Fruit fly (Drosophila melanogaster) whole organism, embryonic: ENCODE data around the gene mgr.

Experiments
- Bteb2 ChIP-seq: fragments of 200-800 bp; sonication (Bioruptor generic); optimal IDR thresholded peaks from 2 replicates; lab custom pipeline; 2016; ENCODE audit warnings: missing biosample characterization, missing genetic modification characterization
- CG12299 ChIP-seq: fragments of 200-800 bp; sonication (Bioruptor generic); optimal IDR thresholded peaks from 2 replicates; lab custom pipeline; 2018; ENCODE audit warnings: missing biosample characterization, mild to moderate bottlenecking, missing genetic modification characterization
- CG14050 ChIP-seq: fragments of 200-800 bp; sonication (Bioruptor generic); IDR thresholded peaks from 3 replicates; pipeline ENCODE4 v1.3.6; 2022; ENCODE audit warnings: missing biosample characterization, missing genetic modification characterization
- CG14965 ChIP-seq: fragments of 200-800 bp; sonication (Bioruptor generic); optimal IDR thresholded peaks from 2 replicates; lab custom pipeline; 2016; ENCODE audit warnings: missing biosample characterization, missing genetic modification characterization, borderline replicate concordance
- CG17385 ChIP-seq: fragments of 200-800 bp; sonication (Bioruptor generic); optimal IDR thresholded peaks from 3 replicates; lab custom pipeline; 2018; ENCODE audit warnings: missing biosample characterization, mild to moderate bottlenecking, missing genetic modification characterization
- CG17612 ChIP-seq: fragments of 200-800 bp; sonication (Bioruptor generic); IDR thresholded peaks from 2 replicates; pipeline ENCODE4 v1.3.6; 2022; ENCODE audit warnings: missing biosample characterization, missing genetic modification characterization
- CG2712 ChIP-seq: fragments of 200-800 bp; optimal IDR thresholded peaks from 3 replicates; lab custom pipeline; 2019; ENCODE audit warnings: missing biosample characterization, mild to moderate bottlenecking, missing genetic modification characterization, moderate library complexity
- CG2875 ChIP-seq: fragments of 200-800 bp; sonication (Bioruptor generic); optimal IDR thresholded peaks from 2 replicates; lab custom pipeline; 2017; ENCODE audit warnings: missing biosample characterization, mild to moderate bottlenecking, missing genetic modification characterization, missing genetic modification reagents
- CG31365 ChIP-seq: fragments of 200-800 bp; sonication (Bioruptor generic); optimal IDR thresholded peaks from 2 replicates; lab custom pipeline; 2018; ENCODE audit warnings: missing biosample characterization, mild to moderate bottlenecking, missing genetic modification characterization
- CG32772 ChIP-seq: fragments of 200-800 bp; sonication (Bioruptor generic); IDR thresholded peaks from 2 replicates; pipeline ENCODE4 v1.3.6; 2022; ENCODE audit warnings: missing biosample characterization, missing genetic modification characterization
- CG3838 ChIP-seq: fragments of 200-800 bp; sonication (Bioruptor generic); optimal IDR thresholded peaks from 3 replicates; lab custom pipeline; 2016; ENCODE audit warnings: missing biosample characterization, missing genetic modification characterization
- CG3995 ChIP-seq: fragments of 200-800 bp; sonication (Bioruptor generic); optimal IDR thresholded peaks from 3 replicates; lab custom pipeline; 2016; ENCODE audit warnings: missing biosample characterization, missing genetic modification characterization
- CG4707 ChIP-seq: fragments of 200-800 bp; sonication (Bioruptor generic); optimal IDR thresholded peaks from 2 replicates; lab custom pipeline; 2018; ENCODE audit warnings: missing biosample characterization, mild to moderate bottlenecking, missing genetic modification characterization, moderate library complexity
- CG4730 ChIP-seq: fragments of 200-800 bp; sonication (Bioruptor generic); IDR thresholded peaks from 2 replicates; pipeline ENCODE4 v1.3.6; 2022; ENCODE audit warnings: missing biosample characterization, missing genetic modification characterization
- CG6254 ChIP-seq: fragments of 200-800 bp; sonication (Bioruptor generic); optimal IDR thresholded peaks from 3 replicates; lab custom pipeline; 2017; ENCODE audit warnings: mild to moderate bottlenecking, missing biosample characterization, missing genetic modification reagents, missing genetic modification characterization
- CG6272 ChIP-seq: fragments of 200-800 bp; sonication (Bioruptor generic); IDR thresholded peaks from 2 replicates; pipeline ENCODE4 v1.3.6; 2022; ENCODE audit warnings: missing biosample characterization, missing genetic modification characterization
- CG8089 ChIP-seq: fragments of 200-800 bp; sonication (Bioruptor generic); optimal IDR thresholded peaks from 3 replicates; lab custom pipeline; 2016; ENCODE audit warnings: missing biosample characterization, missing genetic modification characterization
- Chrac-16 ChIP-seq: fragments of 200-800 bp; sonication (Bioruptor generic); optimal IDR thresholded peaks from 3 replicates; lab custom pipeline; 2016; ENCODE audit warnings: missing biosample characterization, missing genetic modification characterization
- Dll ChIP-seq: fragments of 200-800 bp; sonication (Bioruptor generic); IDR thresholded peaks from 4 replicates; pipeline ENCODE4 v1.3.6; 2022; ENCODE audit warnings: missing biosample characterization, missing genetic modification characterization; ENCODE audit not compliant: partially characterized antibody
- H2.0 ChIP-seq: fragments of 200-800 bp; sonication (Bioruptor generic); IDR thresholded peaks from 2 replicates; pipeline ENCODE4 v1.3.6; 2022; ENCODE audit warnings: missing biosample characterization, missing genetic modification characterization
- Jarid2 ChIP-seq: fragments of 200-800 bp; sonication (Bioruptor generic); optimal IDR thresholded peaks from 3 replicates; lab custom pipeline; 2017; ENCODE audit warnings: mild to moderate bottlenecking, missing biosample characterization, missing genetic modification reagents, missing genetic modification characterization
- Max ChIP-seq: fragments of 200-800 bp; sonication (Bioruptor generic); optimal IDR thresholded peaks from 2 replicates; lab custom pipeline; 2016; ENCODE audit warnings: missing biosample characterization, mild to moderate bottlenecking, missing genetic modification characterization
- Mrtf ChIP-seq: fragments of 200-800 bp; sonication (Bioruptor generic); IDR thresholded peaks from 3 replicates; pipeline ENCODE4 v1.3.6; 2022; ENCODE audit warnings: missing biosample characterization, missing genetic modification characterization
- Nf-YB ChIP-seq: fragments of 200-800 bp; sonication (Bioruptor generic); optimal IDR thresholded peaks from 3 replicates; lab custom pipeline; 2019; ENCODE audit warnings: missing biosample characterization, mild to moderate bottlenecking, missing genetic modification characterization, moderate library complexity
- Sox100B ChIP-seq: fragments of 200-800 bp; sonication (Bioruptor generic); optimal IDR thresholded peaks from 3 replicates; lab custom pipeline; 2018; ENCODE audit warnings: missing biosample characterization, mild to moderate bottlenecking, missing genetic modification characterization
- Xbp1 ChIP-seq: fragments of 200-800 bp; sonication (Bioruptor generic); optimal IDR thresholded peaks from 3 replicates; lab custom pipeline; 2016; ENCODE audit warnings: missing biosample characterization, mild to moderate bottlenecking, missing genetic modification characterization
- YL-1 ChIP-seq: fragments of 200-800 bp; sonication (Bioruptor generic); optimal IDR thresholded peaks from 3 replicates; lab custom pipeline; 2017; ENCODE audit warnings: missing biosample characterization, mild to moderate bottlenecking, missing genetic modification characterization
- abd-A ChIP-seq: fragments of 200-800 bp; sonication (Bioruptor generic); optimal IDR thresholded peaks from 3 replicates; lab custom pipeline; 2019; ENCODE audit warnings: missing biosample characterization, mild to moderate bottlenecking, missing genetic modification characterization, moderate library complexity
- amos ChIP-seq: fragments of 200-800 bp; sonication (Bioruptor generic); IDR thresholded peaks from 2 replicates; pipeline ENCODE4 v1.3.6; 2022; ENCODE audit warnings: missing biosample characterization, missing genetic modification characterization; ENCODE audit not compliant: partially characterized antibody
- bcd ChIP-seq: fragments of 200-800 bp; sonication (Bioruptor generic); optimal IDR thresholded peaks from 2 replicates; lab custom pipeline; 2017; ENCODE audit warnings: missing biosample characterization, mild to moderate bottlenecking, missing genetic modification characterization
- cad ChIP-seq: fragments of >200 bp; optimal IDR thresholded peaks from 2 replicates; lab custom pipeline; 2017; ENCODE audit warnings: missing biosample characterization, missing genetic modification characterization
- crc ChIP-seq: fragments of 200-800 bp; sonication (Bioruptor generic); optimal IDR thresholded peaks from 2 replicates; lab custom pipeline; 2016; ENCODE audit warnings: missing biosample characterization, missing genetic modification characterization
- dmrt11E ChIP-seq: fragments of 200-800 bp; sonication (Bioruptor generic); optimal IDR thresholded peaks from 3 replicates; lab custom pipeline; 2018; ENCODE audit warnings: missing biosample characterization, mild to moderate bottlenecking, missing genetic modification characterization, moderate library complexity
- dmrt99B ChIP-seq: fragments of 200-800 bp; sonication (Bioruptor generic); optimal IDR thresholded peaks from 2 replicates; lab custom pipeline; 2018; ENCODE audit warnings: missing biosample characterization, mild to moderate bottlenecking, missing genetic modification characterization, moderate library complexity
- ewg ChIP-seq: fragments of 200-800 bp; sonication (Bioruptor generic); optimal IDR thresholded peaks from 3 replicates; lab custom pipeline; 2017; ENCODE audit warnings: mild to moderate bottlenecking, missing biosample characterization, missing genetic modification reagents, missing genetic modification characterization
- fd64A ChIP-seq: fragments of 200-800 bp; sonication (Bioruptor generic); optimal IDR thresholded peaks from 3 replicates; lab custom pipeline; 2018; ENCODE audit warnings: missing biosample characterization, mild to moderate bottlenecking, missing genetic modification characterization
- gcm2 ChIP-seq: fragments of 200-800 bp; sonication (Bioruptor generic); optimal IDR thresholded peaks from 2 replicates; lab custom pipeline; 2016; ENCODE audit warnings: missing biosample characterization, missing genetic modification characterization
- ham ChIP-seq: fragments of 200-800 bp; sonication (Bioruptor generic); IDR thresholded peaks from 2 replicates; pipeline ENCODE4 v1.3.6; 2022; ENCODE audit warnings: missing biosample characterization, missing genetic modification characterization
- inv ChIP-seq: fragments of 200-800 bp; sonication (Bioruptor generic); IDR thresholded peaks from 2 replicates; pipeline ENCODE4 v1.3.6; 2022; ENCODE audit warnings: missing biosample characterization, missing genetic modification characterization; ENCODE audit not compliant: partially characterized antibody
- jigr1 ChIP-seq: fragments of 200-800 bp; sonication (Bioruptor generic); IDR thresholded peaks from 3 replicates; pipeline ENCODE4 v1.3.6; 2022; ENCODE audit warnings: missing biosample characterization, missing genetic modification characterization
- lbe ChIP-seq: fragments of 200-800 bp; sonication (Bioruptor generic); optimal IDR thresholded peaks from 2 replicates; lab custom pipeline; 2016; ENCODE audit warnings: missing biosample characterization, mild to moderate bottlenecking, missing genetic modification characterization
- row ChIP-seq: fragments of 200-800 bp; sonication (Bioruptor generic); IDR thresholded peaks from 3 replicates; pipeline ENCODE4 v1.3.6; 2022; ENCODE audit warnings: missing biosample characterization, missing genetic modification characterization
- sens ChIP-seq: fragments of 200-800 bp; sonication (Bioruptor generic); peaks from one replicate; lab custom pipeline; 2016; ENCODE audit warnings: missing biosample characterization, missing genetic modification characterization
- seq ChIP-seq: fragments of 200-800 bp; sonication (Bioruptor generic); IDR thresholded peaks from 2 replicates; pipeline ENCODE4 v1.3.6; 2022; ENCODE audit warnings: missing biosample characterization, missing genetic modification characterization
- sug ChIP-seq: fragments of 200-800 bp; optimal IDR thresholded peaks from 2 replicates; lab custom pipeline; 2019; ENCODE audit warnings: missing biosample characterization, mild to moderate bottlenecking, missing genetic modification characterization, moderate library complexity
- tna ChIP-seq: fragments of 200-800 bp; sonication (Bioruptor generic); IDR thresholded peaks from 2 replicates; pipeline ENCODE4 v1.3.6; 2022; ENCODE audit warnings: missing biosample characterization, missing genetic modification characterization; ENCODE audit not compliant: partially characterized antibody
- unc-4 ChIP-seq: fragments of 200-800 bp; sonication (Bioruptor generic); IDR thresholded peaks from 2 replicates; pipeline ENCODE4 v1.3.6; 2022; ENCODE audit warnings: missing biosample characterization, missing genetic modification characterization; ENCODE audit not compliant: partially characterized antibody
- unpg ChIP-seq: fragments of 200-800 bp; sonication (Bioruptor generic); optimal IDR thresholded peaks from 3 replicates; lab custom pipeline; 2018; ENCODE audit warnings: missing biosample characterization, mild to moderate bottlenecking, missing genetic modification characterization, moderate library complexity
- wek ChIP-seq: fragments of 200-800 bp; sonication (Bioruptor generic); optimal IDR thresholded peaks from 3 replicates; lab custom pipeline; 2018; ENCODE audit warnings: missing biosample characterization, mild to moderate bottlenecking, missing genetic modification characterization, moderate library complexity

mgr gene

DNA sequence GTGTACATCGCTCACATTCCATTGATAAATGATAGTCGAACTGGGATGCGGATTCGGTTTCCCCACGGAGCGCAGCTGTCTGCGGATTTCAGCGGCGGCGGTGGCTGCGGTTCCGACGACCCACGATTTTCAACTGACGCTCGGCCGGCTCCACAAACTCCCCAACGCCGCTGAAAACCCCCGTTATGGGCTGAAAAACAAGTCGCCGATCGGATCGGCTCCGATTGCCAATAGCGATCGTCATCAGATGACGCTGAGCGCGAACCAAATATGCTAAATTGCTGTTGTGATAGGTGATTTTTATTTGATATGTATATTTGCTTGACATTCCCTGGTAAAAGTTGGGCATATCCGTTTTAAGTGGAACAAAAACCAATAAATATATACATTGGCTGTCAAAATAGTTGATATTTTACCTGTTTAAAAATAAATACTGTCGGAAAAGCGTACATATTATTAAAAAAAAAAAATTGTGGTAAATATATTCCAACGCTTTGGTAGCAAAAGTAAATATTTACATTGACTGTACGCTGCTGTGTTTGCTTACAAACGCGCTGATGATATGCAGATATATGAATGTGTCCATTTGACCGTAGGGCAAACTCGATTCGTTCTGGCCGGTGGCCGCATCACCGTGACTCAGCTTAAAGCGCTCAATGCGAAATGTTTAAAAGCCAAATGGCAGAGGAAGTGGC lies 44.7 kb upstream of the mgr start (continued):
- TF ChIP-seq unpg (GFP tag; lab: Kevin White, UChicago) (peak; percentile 68), gcm2 (no peak), Max (GFP tag; lab: Kevin White, UChicago) (no peak), Chrac-16 (GFP tag; lab: Kevin White, UChicago) (peak; percentile 21), CG32772 (GFP tag; lab: Robert Waterston, UW) (no peak), CG17612 (GFP tag; lab: Robert Waterston, UW) (no peak), Xbp1 (peak; percentile 49), dmrt11E (tag; lab: Kevin White, UChicago) (no peak), CG17385 (GFP tag; lab: Kevin White, UChicago) (peak; percentile 13), Sox100B (GFP tag; lab: Kevin White, UChicago) (peak; percentile 67), lbe (GFP tag; lab: Kevin White, UChicago) (peak; percentile 18), H2.0 (GFP tag; lab: Robert Waterston, UW) (0 out of 2 replicates have a peak, but pooled peaks have one; percentile 31), abd-A (tag; lab: Kevin White, UChicago) (no peak), tna (GFP tag; lab: Robert Waterston, UW) (no peak), fd64A (GFP tag; lab: Kevin White, UChicago) (no peak), ham (GFP tag; lab: Robert Waterston, UW) (no peak), CG3995 (GFP tag; lab: Kevin White, UChicago) (peak; percentile 58), CG6254 (no peak), cad (GFP tag; lab: Kevin White, UChicago) (no peak), CG8089 (GFP tag; lab: Kevin White, UChicago) (no peak), sens (GFP tag; lab: Kevin White, UChicago) (peak; percentile 68), dmrt99B (peak; percentile 74), Dll (no peak), CG4707 (GFP tag; lab: Kevin White, UChicago) (no peak), Jarid2 (peak; percentile 15), Mrtf (GFP tag; lab: Robert Waterston, UW) (0 out of 3 replicates have a peak, but pooled peaks have one; percentile 29), CG6272 (GFP tag; lab: Robert Waterston, UW) (no peak; the same call in 1 of the 2 replicates), inv (GFP tag; lab: Robert Waterston, UW) (no peak), wek (GFP tag; lab: Kevin White, UChicago) (no peak), amos (GFP tag; lab: Robert Waterston, UW) (no peak), Nf-YB (GFP tag; lab: Kevin White, UChicago) (no peak), sug (tag; lab: Kevin White, UChicago) (peak; percentile 43), CG14965 (GFP tag; lab: Kevin White, UChicago) (no peak), unc-4 (no peak), row (GFP tag; lab: Robert Waterston, UW) (peak; percentile 72), CG3838 (GFP tag; lab: Kevin White, UChicago) (no peak), CG2875 (GFP tag; lab: Kevin White, UChicago) (no peak), bcd (GFP tag; lab: Kevin White, UChicago) (peak; percentile 77), CG4730 (GFP tag; lab: Robert Waterston, UW) (no peak), CG31365 (no peak), jigr1 (GFP tag; lab: Robert Waterston, UW) (no peak), YL-1 (no peak), seq (GFP tag; lab: Robert Waterston, UW) (0 out of 2 replicates have a peak, but pooled peaks have one; percentile 16), crc (GFP tag; lab: Kevin White, UChicago) (peak; percentile 5), Bteb2 (GFP tag; lab: Kevin White, UChicago) (no peak), ewg (GFP tag; lab: Kevin White, UChicago) (no peak), CG12299 (no peak), CG2712 (tag; lab: Kevin White, UChicago) (peak; percentile 32), CG14050 (GFP tag; lab: Robert Waterston, UW) (no peak)
